Fruit fly (Drosophila melanogaster) whole organism, prepupa: ENCODE measurements around the gene Irk1.

Source experiments
- CG3032 ChIP-seq: fragments of 200-800 bp; optimal IDR thresholded peaks from 2 replicates; lab custom pipeline; 2019; ENCODE audit warnings: missing biosample characterization, mild to moderate bottlenecking, missing genetic modification characterization, moderate library complexity
- cyc ChIP-seq: fragments of 200-800 bp; sonication (Bioruptor generic); optimal IDR thresholded peaks from 3 replicates; lab custom pipeline; 2016; ENCODE audit warnings: missing biosample characterization, missing genetic modification characterization
- lz ChIP-seq: fragments of 200-800 bp; sonication (Bioruptor generic); optimal IDR thresholded peaks from 3 replicates; lab custom pipeline; 2016; ENCODE audit warnings: missing biosample characterization, missing genetic modification characterization

DNA sequence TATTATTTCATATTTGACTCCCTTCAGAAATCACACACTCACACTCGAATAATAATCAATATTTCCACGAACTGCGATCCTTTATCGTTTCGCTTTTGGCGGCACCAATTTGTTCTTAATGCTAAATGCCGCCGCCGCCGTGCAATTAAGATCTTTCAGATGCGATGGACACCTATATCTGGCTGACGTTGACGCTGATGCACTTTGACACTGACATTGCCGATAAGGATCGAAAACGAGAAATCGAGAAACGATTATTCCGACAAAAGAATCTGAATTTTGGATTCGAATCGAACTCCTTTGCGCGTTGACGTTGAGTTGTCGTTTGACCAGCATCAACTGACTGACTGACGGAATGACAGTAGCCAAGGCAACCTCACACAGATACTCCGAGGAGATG, 24.9 kb downstream of the Irk1 start:
- TF ChIP-seq lz (GFP tag; lab: Kevin White, UChicago) (no peak), CG3032 (no peak), cyc (GFP tag; lab: Kevin White, UChicago) (no peak)
